Worm (Caenorhabditis elegans) whole organism, L2 larva: ENCODE measurements around the gene Y102A5C.36.

Experiments used
- C34F6.9 ChIP-seq: fragments of 150-350 bp; optimal IDR thresholded peaks from 2 replicates; lab custom pipeline; 2014; ENCODE audit warnings: missing biosample characterization, missing genetic modification characterization
- F13H6.1 ChIP-seq: sonication (generic microtip); optimal IDR thresholded peaks from 2 replicates; lab custom pipeline; 2016; ENCODE audit warnings: missing genetic modification characterization, missing compliant biosample characterization
- R02D3.7 ChIP-seq: fragments of 150-350 bp; optimal IDR thresholded peaks from 2 replicates; lab custom pipeline; 2014; ENCODE audit warnings: missing biosample characterization, missing genetic modification characterization
- Y55F3AM.14 ChIP-seq: fragments of 200-800 bp; sonication (Bioruptor generic); optimal IDR thresholded peaks from 2 replicates; lab custom pipeline; 2018; ENCODE audit warnings: mild to moderate bottlenecking, missing genetic modification characterization, missing compliant biosample characterization
- aly-2 ChIP-seq: fragments of 150-350 bp; optimal IDR thresholded peaks from 2 replicates; lab custom pipeline; 2014; ENCODE audit warnings: missing biosample characterization, missing genetic modification characterization
- ama-1 ChIP-seq: fragments of 150-350 bp; optimal IDR thresholded peaks from 2 replicates; lab custom pipeline; 2018; ENCODE audit warnings: inconsistent platforms
- blmp-1 ChIP-seq: sonication (generic microtip); optimal IDR thresholded peaks from 2 replicates; lab custom pipeline; 2017; ENCODE audit warnings: missing genetic modification characterization, mild to moderate bottlenecking, missing compliant biosample characterization, antibody characterized with exemption, moderate library complexity; ENCODE audit not compliant: insufficient read depth
- ceh-82 ChIP-seq: fragments of 150-350 bp; optimal IDR thresholded peaks from 2 replicates; lab custom pipeline; 2014; ENCODE audit warnings: missing biosample characterization, missing genetic modification characterization
- crh-2 ChIP-seq: sonication (generic microtip); optimal IDR thresholded peaks from 2 replicates; lab custom pipeline; 2017; ENCODE audit warnings: missing biosample characterization, missing genetic modification characterization
- dmd-4 ChIP-seq: sonication (generic microtip); optimal IDR thresholded peaks from 2 replicates; lab custom pipeline; 2017; ENCODE audit warnings: missing biosample characterization, missing genetic modification characterization
- egl-27 ChIP-seq: sonication (generic microtip); optimal IDR thresholded peaks from 3 replicates; lab custom pipeline; 2017; ENCODE audit warnings: missing biosample characterization, missing genetic modification reagents, missing genetic modification characterization
- elt-1 ChIP-seq: fragments of 150-350 bp; optimal IDR thresholded peaks from 2 replicates; lab custom pipeline; 2014; ENCODE audit warnings: missing biosample characterization, missing genetic modification characterization
- elt-3 ChIP-seq: sonication (generic microtip); optimal IDR thresholded peaks from 2 replicates; lab custom pipeline; 2017; ENCODE audit warnings: missing biosample characterization, missing genetic modification characterization
- fos-1 ChIP-seq: fragments of 150-350 bp; optimal IDR thresholded peaks from 2 replicates; lab custom pipeline; 2014; ENCODE audit warnings: missing biosample characterization, missing genetic modification characterization
- gmeb-1 ChIP-seq: fragments of 150-350 bp; optimal IDR thresholded peaks from 2 replicates; lab custom pipeline; 2014; ENCODE audit warnings: missing biosample characterization, missing genetic modification characterization
- lin-11 ChIP-seq: fragments of 150-350 bp; sonication (generic microtip); optimal IDR thresholded peaks from 2 replicates; lab custom pipeline; 2014; ENCODE audit warnings: missing biosample characterization, missing genetic modification characterization, inconsistent platforms, mixed read lengths
- lin-13 ChIP-seq: fragments of 150-350 bp; optimal IDR thresholded peaks from 2 replicates; lab custom pipeline; 2014; ENCODE audit warnings: missing biosample characterization, missing genetic modification reagents, missing genetic modification characterization
- mab-5 ChIP-seq: fragments of 150-350 bp; optimal IDR thresholded peaks from 2 replicates; lab custom pipeline; 2014; ENCODE audit warnings: missing biosample characterization, missing genetic modification characterization
- mbf-1 ChIP-seq: sonication (generic microtip); optimal IDR thresholded peaks from 2 replicates; lab custom pipeline; 2017; ENCODE audit warnings: missing biosample characterization, missing genetic modification characterization
- mdl-1 ChIP-seq, 2 experiments: fragments of 150-350 bp in 1 of 2; sonication (generic microtip) in 1 of 2; optimal IDR thresholded peaks; 2 replicates each; lab custom pipeline; 2017; ENCODE audit warnings: missing biosample characterization in 2 of 2, missing genetic modification characterization in 2 of 2
- nhr-12 ChIP-seq: fragments of 150-350 bp; optimal IDR thresholded peaks from 2 replicates; lab custom pipeline; 2014; ENCODE audit warnings: missing biosample characterization, missing genetic modification characterization
- nhr-129 ChIP-seq: fragments of 150-350 bp; optimal IDR thresholded peaks from 2 replicates; lab custom pipeline; 2014; ENCODE audit warnings: missing biosample characterization, missing genetic modification characterization
- nhr-21 ChIP-seq: fragments of 150-350 bp; optimal IDR thresholded peaks from 2 replicates; lab custom pipeline; 2014; ENCODE audit warnings: missing biosample characterization, missing genetic modification characterization
- nhr-23 ChIP-seq: fragments of 150-350 bp; optimal IDR thresholded peaks from 2 replicates; lab custom pipeline; 2014; ENCODE audit warnings: missing biosample characterization, missing genetic modification reagents, missing genetic modification characterization
- nhr-237 ChIP-seq: fragments of 150-350 bp; optimal IDR thresholded peaks from 2 replicates; lab custom pipeline; 2014; ENCODE audit warnings: missing biosample characterization, missing genetic modification characterization
- nhr-6 ChIP-seq: fragments of 150-350 bp; optimal IDR thresholded peaks from 2 replicates; lab custom pipeline; 2014; ENCODE audit warnings: missing biosample characterization, missing genetic modification characterization
- nhr-77 ChIP-seq: fragments of 150-350 bp; optimal IDR thresholded peaks from 2 replicates; lab custom pipeline; 2014; ENCODE audit warnings: missing biosample characterization, missing genetic modification characterization
- peb-1 ChIP-seq: fragments of 150-350 bp; optimal IDR thresholded peaks from 2 replicates; lab custom pipeline; 2014; ENCODE audit warnings: missing biosample characterization, missing genetic modification characterization
- sem-4 ChIP-seq: fragments of 150-350 bp; optimal IDR thresholded peaks from 2 replicates; lab custom pipeline; 2014; ENCODE audit warnings: missing biosample characterization, missing genetic modification reagents, missing genetic modification characterization
- skn-1 ChIP-seq: sonication (generic microtip); optimal IDR thresholded peaks from 2 replicates; lab custom pipeline; 2017; ENCODE audit warnings: missing biosample characterization, missing genetic modification characterization
- sma-3 ChIP-seq: sonication (generic microtip); optimal IDR thresholded peaks from 2 replicates; lab custom pipeline; 2016; ENCODE audit warnings: missing genetic modification reagents, missing genetic modification characterization, missing compliant biosample characterization
- sma-9 ChIP-seq, 2 experiments: fragments of 150-350 bp in 1 of 2; sonication (generic microtip) in 1 of 2; optimal IDR thresholded peaks; 2 replicates each; lab custom pipeline; 2014 to 2016; ENCODE audit warnings: missing genetic modification characterization in 2 of 2, mild to moderate bottlenecking in 1 of 2, missing biosample characterization in 1 of 2, missing compliant biosample characterization in 1 of 2, missing genetic modification reagents in 1 of 2, moderate library complexity in 1 of 2
- snpc-4 ChIP-seq: fragments of 150-350 bp; optimal IDR thresholded peaks from 2 replicates; lab custom pipeline; 2014; ENCODE audit warnings: missing biosample characterization, missing genetic modification characterization
- unc-39 ChIP-seq: fragments of 150-350 bp; optimal IDR thresholded peaks from 2 replicates; lab custom pipeline; 2014; ENCODE audit warnings: missing biosample characterization, missing genetic modification characterization
- unc-55 ChIP-seq: fragments of 150-350 bp; sonication (generic microtip); optimal IDR thresholded peaks from 3 replicates; lab custom pipeline; 2014; ENCODE audit warnings: missing biosample characterization, missing genetic modification reagents, missing genetic modification characterization
- unc-62 ChIP-seq: fragments of 150-350 bp; optimal IDR thresholded peaks from 2 replicates; lab custom pipeline; 2014; ENCODE audit warnings: missing biosample characterization, missing genetic modification reagents, missing genetic modification characterization
- zag-1 ChIP-seq: fragments of 150-350 bp; optimal IDR thresholded peaks from 2 replicates; lab custom pipeline; 2014; ENCODE audit warnings: missing biosample characterization, missing genetic modification characterization
- ztf-1 ChIP-seq: fragments of 200-800 bp; sonication (Bioruptor generic); conservative IDR thresholded peaks from 2 replicates; pipeline ENCODE4 v1.3.6; 2022; ENCODE audit warnings: missing genetic modification characterization, missing compliant biosample characterization
- ztf-4 ChIP-seq: fragments of 150-350 bp; optimal IDR thresholded peaks from 2 replicates; lab custom pipeline; 2014; ENCODE audit warnings: missing biosample characterization, missing genetic modification characterization

The Y102A5C.36 gene

ce11 chrV:16882260-16882918 is 44.9 kb downstream of the Y102A5C.36 start, which contains the start of the genes F09C6.11 and F09C6.12:
TSS of gene F09C6.11 (minus strand) at chrV:16882310.
TSS of gene F09C6.12 (plus strand) at chrV:16882868.
- TF ChIP-seq C34F6.9 (tag; lab: Kevin White, UChicago): no peak
- TF ChIP-seq nhr-237: no peak
- no peak for TF ChIP-seq Y55F3AM.14 (GFP tag; lab: Kevin White, UChicago)
- no peak for TF ChIP-seq fos-1 (tag; lab: Kevin White, UChicago)
- TF ChIP-seq ztf-4 (tag; lab: Kevin White, UChicago): no peak
- no peak for TF ChIP-seq R02D3.7 (tag; lab: Kevin White, UChicago)
- TF ChIP-seq unc-39 (tag; lab: Kevin White, UChicago): no peak
- TF ChIP-seq, all 48 proteins: peak for 0

DNA sequence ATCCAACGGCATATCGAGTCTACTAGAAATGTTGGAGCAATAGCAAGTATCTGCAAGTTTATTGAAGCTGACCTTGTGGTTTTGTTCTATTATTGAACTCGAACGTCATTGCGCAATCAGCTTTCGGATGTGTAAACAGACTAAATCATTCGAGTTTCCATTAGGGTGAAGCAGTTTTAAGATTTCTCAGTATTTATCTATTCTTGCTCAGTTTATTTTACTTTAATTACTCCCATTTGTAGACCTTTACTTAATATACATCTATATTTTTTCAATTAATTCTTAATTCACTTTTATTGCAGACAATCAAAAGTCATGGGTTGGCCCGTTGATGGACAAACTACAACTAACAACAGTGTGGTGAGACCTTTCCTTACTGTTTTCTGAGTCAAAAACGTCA is 46.6 kb downstream of the Y102A5C.36 start, which contains the start of gene F09C6.14:
Gene F09C6.14 (plus strand): TSS at position 301 of the 400 bp plus-strand sequence.
- TF ChIP-seq mbf-1 (tag; lab: Kevin White, UChicago): no peak
- no peak for TF ChIP-seq sem-4 (tag; lab: Kevin White, UChicago)
- TF ChIP-seq Y55F3AM.14 (GFP tag; lab: Kevin White, UChicago): no peak
- no peak for TF ChIP-seq sma-9 (GFP tag; optimal IDR thresholded peaks at IDR 0.05; lab: Kevin White, UChicago)
- TF ChIP-seq sma-9 (tag; optimal IDR thresholded peaks at IDR 0.05; lab: Kevin White, UChicago): no peak
- no peak for TF ChIP-seq nhr-129
- TF ChIP-seq peb-1 (tag; lab: Kevin White, UChicago): no peak
- TF ChIP-seq ceh-82 (tag; lab: Kevin White, UChicago): no peak
- TF ChIP-seq crh-2: no peak
- TF ChIP-seq unc-62 (GFP tag; lab: Kevin White, UChicago): no peak
- no peak for TF ChIP-seq R02D3.7 (tag; lab: Kevin White, UChicago)
- TF ChIP-seq ztf-4 (tag; lab: Kevin White, UChicago): no peak
- no peak for TF ChIP-seq nhr-12 (tag; lab: Kevin White, UChicago)
- no peak for TF ChIP-seq C34F6.9 (tag; lab: Kevin White, UChicago)
- TF ChIP-seq ama-1 (lab: Kevin White, UChicago): no peak
- TF ChIP-seq nhr-6 (tag; lab: Kevin White, UChicago): no peak
- no peak for TF ChIP-seq F13H6.1 (tag; lab: Kevin White, UChicago)
- no peak for TF ChIP-seq dmd-4
- TF ChIP-seq unc-55 (GFP tag; lab: Kevin White, UChicago): no peak
- no peak for TF ChIP-seq fos-1 (tag; lab: Kevin White, UChicago)
- TF ChIP-seq, all 48 proteins: peak for 0

- no peak for TF ChIP-seq unc-39 (tag; lab: Kevin White, UChicago)
- no peak for TF ChIP-seq crh-2
- TF ChIP-seq nhr-12 (tag; lab: Kevin White, UChicago): no peak
- TF ChIP-seq nhr-23 (tag; lab: Kevin White, UChicago): no peak
- TF ChIP-seq zag-1: no peak
- TF ChIP-seq aly-2: no peak
- TF ChIP-seq blmp-1 (tag; lab: Kevin White, UChicago): no peak
- no peak for TF ChIP-seq F13H6.1 (tag; lab: Kevin White, UChicago)
- no peak for TF ChIP-seq elt-3 (tag; lab: Kevin White, UChicago)
- TF ChIP-seq lin-13: no peak
- TF ChIP-seq nhr-77: no peak
- TF ChIP-seq ama-1 (lab: Kevin White, UChicago): no peak
- no peak for TF ChIP-seq elt-1 (tag; lab: Kevin White, UChicago)
- TF ChIP-seq lin-11 (tag; lab: Kevin White, UChicago): no peak
- TF ChIP-seq nhr-6 (tag; lab: Kevin White, UChicago): no peak
- no peak for TF ChIP-seq sma-9 (GFP tag; optimal IDR thresholded peaks at IDR 0.05; lab: Kevin White, UChicago)
- no peak for TF ChIP-seq sma-9 (tag; optimal IDR thresholded peaks at IDR 0.05; lab: Kevin White, UChicago)
- TF ChIP-seq mab-5 (tag; lab: Kevin White, UChicago): no peak
- TF ChIP-seq mdl-1 (tag; optimal IDR thresholded peaks at IDR 0.05; lab: Kevin White, UChicago): no peak
Measured at ce11 chrV:16880054-16880453, 47.2 kb downstream of the Y102A5C.36 start, which contains the start of gene F09C6.3. TSS of gene F09C6.3 (minus strand) at chrV:16880154.

DNA sequence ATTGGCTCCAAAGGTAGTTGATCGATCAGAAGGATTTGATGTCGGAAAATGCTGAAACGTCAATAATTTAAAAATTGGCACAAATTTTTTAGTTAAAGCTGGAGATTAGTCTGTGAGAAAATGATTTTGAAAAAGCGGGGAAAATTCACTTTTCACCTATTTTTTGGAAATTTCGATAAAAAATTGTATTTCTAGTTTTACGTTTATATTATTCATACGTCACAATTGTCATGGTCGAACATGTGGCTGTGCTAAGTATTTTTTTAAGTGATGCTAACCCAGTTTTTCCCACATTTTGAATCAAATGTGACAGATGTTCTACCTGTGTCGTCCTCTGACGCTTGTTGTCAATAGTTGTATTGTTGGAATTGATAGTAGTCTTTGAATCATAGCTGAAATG is 47.7 kb downstream of the Y102A5C.36 start:
- TF ChIP-seq ama-1 (lab: Kevin White, UChicago): no peak
- no peak for TF ChIP-seq dmd-4
- no peak for TF ChIP-seq egl-27 (tag; lab: Kevin White, UChicago)
- no peak for TF ChIP-seq gmeb-1
- TF ChIP-seq Y55F3AM.14 (GFP tag; lab: Kevin White, UChicago): no peak
- TF ChIP-seq ceh-82 (tag; lab: Kevin White, UChicago): no peak
- no peak for TF ChIP-seq ztf-1 (GFP tag; lab: Robert Waterston, UW)
- no peak for TF ChIP-seq snpc-4
- TF ChIP-seq elt-1 (tag; lab: Kevin White, UChicago): no peak
- TF ChIP-seq nhr-21: no peak
- TF ChIP-seq C34F6.9 (tag; lab: Kevin White, UChicago): no peak
- TF ChIP-seq nhr-237: no peak
- TF ChIP-seq crh-2: no peak
- TF ChIP-seq lin-11 (tag; lab: Kevin White, UChicago): no peak
- no peak for TF ChIP-seq fos-1 (tag; lab: Kevin White, UChicago)
- no peak for TF ChIP-seq skn-1
- no peak for TF ChIP-seq unc-39 (tag; lab: Kevin White, UChicago)
- TF ChIP-seq sma-3: no peak
